Fruit fly (Drosophila melanogaster) whole organism, embryonic: ENCODE data around the gene CG32260.

Source experiments
- Awh ChIP-seq: fragments of 200-800 bp; sonication (Bioruptor generic); IDR thresholded peaks from 2 replicates; pipeline ENCODE4, ENCODE4 v1.3.6; 2022; ENCODE audit warnings: missing biosample characterization, missing genetic modification characterization
- CG10321 ChIP-seq: fragments of 200-800 bp; sonication (Bioruptor generic); IDR thresholded peaks from 2 replicates; pipeline ENCODE4 v1.3.6; 2022; ENCODE audit warnings: missing biosample characterization, missing genetic modification characterization
- CG13123 ChIP-seq: fragments of 200-800 bp; sonication (Bioruptor generic); optimal IDR thresholded peaks from 2 replicates; lab custom pipeline; 2016; ENCODE audit warnings: missing biosample characterization, missing genetic modification characterization
- CG2129 ChIP-seq: fragments of 200-800 bp; sonication (Bioruptor generic); IDR thresholded peaks from 2 replicates; pipeline ENCODE4 v1.3.6; 2022; ENCODE audit warnings: missing biosample characterization, missing genetic modification characterization; ENCODE audit not compliant: partially characterized antibody
- CG34376 ChIP-seq: fragments of 200-800 bp; sonication (Bioruptor generic); optimal IDR thresholded peaks from 2 replicates; lab custom pipeline; 2018; ENCODE audit warnings: missing biosample characterization, mild to moderate bottlenecking, missing genetic modification characterization
- Six4 ChIP-seq: fragments of 200-800 bp; sonication (Bioruptor generic); optimal IDR thresholded peaks from 2 replicates; lab custom pipeline; 2016; ENCODE audit warnings: missing biosample characterization, missing genetic modification characterization
- abd-A ChIP-seq: fragments of 200-800 bp; sonication (Bioruptor generic); optimal IDR thresholded peaks from 3 replicates; lab custom pipeline; 2019; ENCODE audit warnings: missing biosample characterization, mild to moderate bottlenecking, missing genetic modification characterization, moderate library complexity

DNA sequence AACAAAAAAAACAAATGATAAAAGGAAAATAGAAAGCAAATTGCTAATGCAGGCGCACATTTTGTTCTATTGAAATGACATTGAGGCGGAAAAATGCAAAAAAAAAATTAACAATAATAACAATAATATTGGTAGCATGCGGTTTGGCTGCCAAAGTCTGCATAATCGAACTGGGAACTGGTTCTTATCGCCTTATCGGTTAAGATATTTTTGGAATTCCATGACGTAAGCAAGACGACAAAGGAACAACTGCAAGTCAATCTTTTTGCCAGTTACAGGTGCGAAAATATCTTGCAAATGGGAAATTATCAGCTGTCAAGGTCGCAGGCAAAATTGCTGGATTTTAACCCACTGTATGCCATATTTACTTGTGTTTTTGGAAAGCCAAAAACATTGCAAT is 9.6 kb upstream of the CG32260 start:
- TF ChIP-seq CG2129 (GFP tag; lab: Robert Waterston, UW) (no peak), CG34376 (GFP tag; lab: Kevin White, UChicago) (no peak), Six4 (GFP tag; lab: Kevin White, UChicago) (no peak), CG13123 (GFP tag; lab: Kevin White, UChicago) (no peak), CG10321 (GFP tag; lab: Robert Waterston, UW) (no peak), Awh (GFP tag; lab: Robert Waterston, UW) (no peak), abd-A (tag; lab: Kevin White, UChicago) (no peak)
